Worm (Caenorhabditis elegans): ENCODE results near the gene C07D10.5.

- TF ChIP-seq elt-2 (tag; optimal IDR thresholded peaks at IDR 0.05) (no peak), nhr-232 (tag; optimal IDR thresholded peaks at IDR 0.05) (no peak), ceh-19 (GFP tag; optimal IDR thresholded peaks at IDR 0.05) (no peak), tbx-2 (tag; optimal IDR thresholded peaks at IDR 0.05) (no peak), dmd-4 (tag; optimal IDR thresholded peaks at IDR 0.05; ENCODE audit: borderline replicate concordance) (no peak), fkh-10 (GFP tag; optimal IDR thresholded peaks at IDR 0.05) (no peak), Y22D7AL.16 (tag; optimal IDR thresholded peaks at IDR 0.05) (no peak), hlh-30 (tag; optimal IDR thresholded peaks at IDR 0.05; ENCODE audit: insufficient read depth) (no peak)
Observed at ce11 chrII:7420796-7421386, 39.5 kb downstream of the C07D10.5 start.

Data from whole organism, late embryonic.